Worm (Caenorhabditis elegans) whole organism, L3 larva: ENCODE data around the gene nlp-11.
"Not testable (repeated sequence)": the region's sequence is repeated elsewhere in the genome, so short reads cannot be mapped to it uniquely, and the experiment has no call there.

Experiments used
- R02D3.7 ChIP-seq: fragments of 150-350 bp; optimal IDR thresholded peaks from 2 replicates; lab custom pipeline; 2014; ENCODE audit warnings: missing biosample characterization, missing genetic modification characterization
- ZK546.5 ChIP-seq: sonication (generic microtip); optimal IDR thresholded peaks from 2 replicates; lab custom pipeline; 2017; ENCODE audit warnings: missing biosample characterization, missing genetic modification characterization
- aly-2 ChIP-seq: fragments of 150-350 bp; optimal IDR thresholded peaks from 2 replicates; lab custom pipeline; 2014; ENCODE audit warnings: missing biosample characterization, missing genetic modification characterization
- ama-1 ChIP-seq: fragments of 150-350 bp; optimal IDR thresholded peaks from 2 replicates; lab custom pipeline; 2018
- ceh-16 ChIP-seq: sonication (generic microtip); optimal IDR thresholded peaks from 2 replicates; lab custom pipeline; 2017; ENCODE audit warnings: missing biosample characterization, missing genetic modification characterization
- ceh-28 ChIP-seq: fragments of 150-350 bp; optimal IDR thresholded peaks from 2 replicates; lab custom pipeline; 2014; ENCODE audit warnings: missing biosample characterization, missing genetic modification reagents, missing genetic modification characterization
- ceh-82 ChIP-seq: fragments of 150-350 bp; optimal IDR thresholded peaks from 2 replicates; lab custom pipeline; 2014; ENCODE audit warnings: missing biosample characterization, missing genetic modification characterization
- ceh-9 ChIP-seq: sonication (generic microtip); optimal IDR thresholded peaks from 2 replicates; lab custom pipeline; 2018; ENCODE audit warnings: missing biosample characterization, missing genetic modification characterization
- daf-12 ChIP-seq: fragments of 150-350 bp; optimal IDR thresholded peaks from 2 replicates; lab custom pipeline; 2014; ENCODE audit warnings: missing biosample characterization, missing genetic modification reagents, missing genetic modification characterization
- egl-27 ChIP-seq: sonication (generic microtip); optimal IDR thresholded peaks from 4 replicates; lab custom pipeline; 2017; ENCODE audit warnings: missing biosample characterization, missing genetic modification reagents, missing genetic modification characterization
- egl-5 ChIP-seq: fragments of 150-350 bp; optimal IDR thresholded peaks from 2 replicates; lab custom pipeline; 2017; ENCODE audit warnings: missing biosample characterization, missing genetic modification reagents, missing genetic modification characterization, inconsistent platforms
- elt-1 ChIP-seq: fragments of 150-350 bp; optimal IDR thresholded peaks from 2 replicates; lab custom pipeline; 2014; ENCODE audit warnings: missing biosample characterization, missing genetic modification characterization
- elt-2 ChIP-seq: sonication (generic microtip); optimal IDR thresholded peaks from 2 replicates; lab custom pipeline; 2016; ENCODE audit warnings: missing genetic modification reagents, mild to moderate bottlenecking, missing genetic modification characterization, missing compliant biosample characterization
- elt-3 ChIP-seq, 3 experiments: fragments of 150-350 bp in 1 of 3; sonication (generic microtip) in 2 of 3; optimal IDR thresholded peaks; 2 replicates in 2 of 3; 4 replicates in 1 of 3; lab custom pipeline; 2014 to 2017; ENCODE audit warnings: missing biosample characterization in 3 of 3, missing genetic modification characterization in 3 of 3
- eor-1 ChIP-seq, 2 experiments: fragments of 150-350 bp; optimal IDR thresholded peaks; 2 replicates each; lab custom pipeline; 2014 to 2018; ENCODE audit warnings: missing biosample characterization in 2 of 2, missing genetic modification characterization in 2 of 2
- fkh-10 ChIP-seq: sonication (generic microtip); optimal IDR thresholded peaks from 2 replicates; lab custom pipeline; 2017; ENCODE audit warnings: missing biosample characterization, missing genetic modification reagents, missing genetic modification characterization
- fkh-2 ChIP-seq: fragments of 150-350 bp; optimal IDR thresholded peaks from 2 replicates; lab custom pipeline; 2014; ENCODE audit warnings: missing biosample characterization, missing genetic modification reagents, missing genetic modification characterization
- fos-1 ChIP-seq: fragments of 150-350 bp; optimal IDR thresholded peaks from 2 replicates; lab custom pipeline; 2014; ENCODE audit warnings: missing biosample characterization, missing genetic modification characterization
- hmg-11 ChIP-seq: sonication (generic microtip); optimal IDR thresholded peaks from 2 replicates; lab custom pipeline; 2016; ENCODE audit warnings: missing genetic modification characterization, missing compliant biosample characterization
- jun-1 ChIP-seq: fragments of 150-350 bp; optimal IDR thresholded peaks from 2 replicates; lab custom pipeline; 2014; ENCODE audit warnings: missing biosample characterization, missing genetic modification reagents, missing genetic modification characterization
- lin-15B ChIP-seq: fragments of 150-350 bp; optimal IDR thresholded peaks from 2 replicates; lab custom pipeline; 2014; ENCODE audit warnings: missing biosample characterization, missing genetic modification characterization
- lin-39 ChIP-seq: fragments of 150-350 bp; optimal IDR thresholded peaks from 2 replicates; lab custom pipeline; 2018; ENCODE audit warnings: missing biosample characterization, missing genetic modification reagents, missing genetic modification characterization
- lsy-12 ChIP-seq: sonication (generic microtip); optimal IDR thresholded peaks from 2 replicates; lab custom pipeline; 2016; ENCODE audit warnings: mild to moderate bottlenecking, missing genetic modification characterization, missing compliant biosample characterization
- mdl-1 ChIP-seq: fragments of 150-350 bp; optimal IDR thresholded peaks from 2 replicates; lab custom pipeline; 2014; ENCODE audit warnings: missing biosample characterization, missing genetic modification characterization
- mml-1 ChIP-seq: fragments of 150-350 bp; sonication (generic microtip); optimal IDR thresholded peaks from 3 replicates; lab custom pipeline; 2014; ENCODE audit warnings: missing biosample characterization, missing genetic modification characterization
- nfya-1 ChIP-seq: sonication (generic microtip); optimal IDR thresholded peaks from 2 replicates; lab custom pipeline; 2017; ENCODE audit warnings: missing genetic modification characterization, mild to moderate bottlenecking, missing compliant biosample characterization, antibody characterized with exemption, moderate library complexity; ENCODE audit not compliant: insufficient read depth
- nhr-11 ChIP-seq: fragments of 150-350 bp; optimal IDR thresholded peaks from 2 replicates; lab custom pipeline; 2014; ENCODE audit warnings: missing biosample characterization, missing genetic modification characterization
- nhr-12 ChIP-seq: fragments of 150-350 bp; optimal IDR thresholded peaks from 2 replicates; lab custom pipeline; 2014; ENCODE audit warnings: missing biosample characterization, missing genetic modification characterization
- nhr-23 ChIP-seq: fragments of 150-350 bp; optimal IDR thresholded peaks from 2 replicates; lab custom pipeline; 2014; ENCODE audit warnings: missing biosample characterization, missing genetic modification reagents, missing genetic modification characterization
- nhr-237 ChIP-seq: fragments of 150-350 bp; optimal IDR thresholded peaks from 2 replicates; lab custom pipeline; 2014; ENCODE audit warnings: missing biosample characterization, missing genetic modification characterization
- nhr-25 ChIP-seq: sonication (generic microtip); optimal IDR thresholded peaks from 2 replicates; lab custom pipeline; 2017; ENCODE audit warnings: missing biosample characterization, missing genetic modification characterization
- nhr-28 ChIP-seq: fragments of 150-350 bp; optimal IDR thresholded peaks from 2 replicates; lab custom pipeline; 2014; ENCODE audit warnings: missing biosample characterization, missing genetic modification characterization
- nhr-43 ChIP-seq: sonication (generic microtip); optimal IDR thresholded peaks from 2 replicates; lab custom pipeline; 2016; ENCODE audit warnings: mild to moderate bottlenecking, missing genetic modification characterization, missing compliant biosample characterization; ENCODE audit not compliant: poor library complexity, severe bottlenecking
- nhr-67 ChIP-seq: fragments of 150-350 bp; optimal IDR thresholded peaks from 2 replicates; lab custom pipeline; 2014; ENCODE audit warnings: missing biosample characterization, missing genetic modification characterization
- nhr-76 ChIP-seq: fragments of 150-350 bp; sonication (generic microtip); optimal IDR thresholded peaks from 5 replicates; lab custom pipeline; 2014; ENCODE audit warnings: missing biosample characterization, missing genetic modification characterization
- nhr-77 ChIP-seq: fragments of 150-350 bp; optimal IDR thresholded peaks from 2 replicates; lab custom pipeline; 2014; ENCODE audit warnings: missing biosample characterization, missing genetic modification characterization
- pha-4 ChIP-seq: fragments of 150-350 bp; optimal IDR thresholded peaks from 2 replicates; lab custom pipeline; 2014; ENCODE audit warnings: missing biosample characterization, missing genetic modification reagents, missing genetic modification characterization
- pqm-1 ChIP-seq: fragments of 150-350 bp; optimal IDR thresholded peaks from 2 replicates; lab custom pipeline; 2017; ENCODE audit warnings: missing biosample characterization, missing genetic modification characterization, inconsistent platforms
- sea-2 ChIP-seq: fragments of 150-350 bp; sonication (generic microtip); optimal IDR thresholded peaks from 4 replicates; lab custom pipeline; 2014; ENCODE audit warnings: missing biosample characterization, missing genetic modification reagents, missing genetic modification characterization
- skn-1 ChIP-seq: fragments of 150-350 bp; optimal IDR thresholded peaks from 2 replicates; lab custom pipeline; 2014; ENCODE audit warnings: missing biosample characterization, missing genetic modification characterization
- snpc-4 ChIP-seq: fragments of 150-350 bp; optimal IDR thresholded peaks from 2 replicates; lab custom pipeline; 2014; ENCODE audit warnings: missing biosample characterization, missing genetic modification characterization
- tbx-2 ChIP-seq: sonication (generic microtip); optimal IDR thresholded peaks from 2 replicates; lab custom pipeline; 2016; ENCODE audit warnings: mild to moderate bottlenecking, missing genetic modification characterization, missing compliant biosample characterization
- unc-39 ChIP-seq: sonication (generic microtip); optimal IDR thresholded peaks from 4 replicates; lab custom pipeline; 2017; ENCODE audit warnings: missing biosample characterization, missing genetic modification characterization
- unc-62 ChIP-seq: fragments of 150-350 bp; sonication (generic microtip); optimal IDR thresholded peaks from 4 replicates; lab custom pipeline; 2014; ENCODE audit warnings: missing biosample characterization, missing genetic modification reagents, missing genetic modification characterization
- zag-1 ChIP-seq: fragments of 150-350 bp; optimal IDR thresholded peaks from 2 replicates; lab custom pipeline; 2014; ENCODE audit warnings: missing biosample characterization, missing genetic modification characterization
- ztf-11 ChIP-seq: fragments of 150-350 bp; optimal IDR thresholded peaks from 2 replicates; lab custom pipeline; 2014; ENCODE audit warnings: missing biosample characterization, missing genetic modification characterization
- ztf-4 ChIP-seq: fragments of 150-350 bp; optimal IDR thresholded peaks from 2 replicates; lab custom pipeline; 2014; ENCODE audit warnings: missing biosample characterization, missing genetic modification characterization

The nlp-11 gene

ce11 chrII:9718631-9719252, 27.0 kb upstream of the nlp-11 start, which contains the start of gene Y53C12A.11:
TSS of gene Y53C12A.11 (minus strand) at chrII:9718698.
- not testable (repeated sequence) for TF ChIP-seq ama-1 (lab: Kevin White, UChicago); egl-5 (tag; lab: Kevin White, UChicago); ceh-28 (tag; lab: Kevin White, UChicago)

ce11 chrII:9717904-9718303, 26.2 kb upstream of the nlp-11 start, which contains the start of gene Y53C12A.6:
TSS of gene Y53C12A.6 (minus strand) at chrII:9718004.
- no peak for TF ChIP-seq elt-1 (tag; lab: Kevin White, UChicago)
- no peak for TF ChIP-seq nfya-1
- no peak for TF ChIP-seq fos-1 (tag; lab: Kevin White, UChicago)
- TF ChIP-seq nhr-12 (tag; lab: Kevin White, UChicago), result no peak
- TF ChIP-seq lin-39 (tag; lab: Kevin White, UChicago), result no peak
- no peak for TF ChIP-seq ama-1 (lab: Kevin White, UChicago)

- TF ChIP-seq mml-1 (tag; lab: Kevin White, UChicago) (no peak), egl-5 (tag; lab: Kevin White, UChicago) (peak; percentile 83), sea-2 (GFP tag; lab: Kevin White, UChicago) (no peak), fkh-2 (tag; lab: Kevin White, UChicago) (no peak), ztf-11 (tag; lab: Kevin White, UChicago) (no peak), skn-1 (peak; percentile 40), ZK546.5 (tag; lab: Kevin White, UChicago) (no peak), unc-62 (GFP tag; lab: Kevin White, UChicago) (no peak), mdl-1 (tag; lab: Kevin White, UChicago) (no peak), fkh-10 (GFP tag; lab: Kevin White, UChicago) (no peak), nfya-1 (peak; percentile 86), nhr-43 (tag; lab: Kevin White, UChicago) (no peak), ceh-28 (tag; lab: Kevin White, UChicago) (peak; percentile 42), elt-1 (tag; lab: Kevin White, UChicago) (peak; percentile 29), zag-1 (tag; lab: Kevin White, UChicago) (no peak), nhr-237 (tag; lab: Kevin White, UChicago) (no peak), nhr-76 (tag; lab: Kevin White, UChicago) (no peak), ztf-4 (no peak), unc-39 (no peak), snpc-4 (peak; percentile 26), nhr-25 (peak; percentile 72), jun-1 (tag; lab: Kevin White, UChicago) (peak; percentile 46), ama-1 (lab: Kevin White, UChicago) (peak; percentile 13), daf-12 (tag; lab: Kevin White, UChicago) (no peak), nhr-67 (tag; lab: Kevin White, UChicago) (no peak), eor-1 (tag; optimal IDR thresholded peaks at IDR 0.05; lab: Kevin White, UChicago) (no peak), nhr-11 (tag; lab: Kevin White, UChicago) (peak; percentile 76), elt-2 (tag; lab: Kevin White, UChicago) (peak; percentile 52), lin-39 (tag; lab: Kevin White, UChicago) (peak; percentile 52), nhr-28 (no peak), ceh-82 (tag; lab: Kevin White, UChicago) (peak; percentile 3), lsy-12 (tag; lab: Kevin White, UChicago) (no peak), nhr-77 (tag; lab: Kevin White, UChicago) (no peak), elt-3 (tag; optimal IDR thresholded peaks at IDR 0.05; lab: Kevin White, UChicago) (no peak), nhr-23 (tag; lab: Kevin White, UChicago) (peak; percentile 87), egl-27 (tag; lab: Kevin White, UChicago) (no peak), fos-1 (tag; lab: Kevin White, UChicago) (no peak), ceh-16 (tag; lab: Kevin White, UChicago) (no peak), lin-15B (peak; percentile 72), pqm-1 (tag; lab: Kevin White, UChicago) (peak; percentile 57), ceh-9 (tag; lab: Kevin White, UChicago) (no peak), hmg-11 (peak; percentile 43), nhr-12 (tag; lab: Kevin White, UChicago) (no peak), aly-2 (tag; lab: Kevin White, UChicago) (no peak), pha-4 (tag; lab: Kevin White, UChicago) (peak; percentile 91), R02D3.7 (peak; percentile 65), tbx-2 (no peak)
Observed at ce11 chrII:9716417-9717039, 24.8 kb upstream of the nlp-11 start, which contains the start of gene wee-1.3. TSS of gene wee-1.3 (minus strand) at chrII:9716467.
